Worm (Caenorhabditis elegans): ENCODE results near the gene kel-3.
A peak's percentile ranks its signal among the peaks of the same experiment; 100 is the strongest.

Gene kel-3

DNA sequence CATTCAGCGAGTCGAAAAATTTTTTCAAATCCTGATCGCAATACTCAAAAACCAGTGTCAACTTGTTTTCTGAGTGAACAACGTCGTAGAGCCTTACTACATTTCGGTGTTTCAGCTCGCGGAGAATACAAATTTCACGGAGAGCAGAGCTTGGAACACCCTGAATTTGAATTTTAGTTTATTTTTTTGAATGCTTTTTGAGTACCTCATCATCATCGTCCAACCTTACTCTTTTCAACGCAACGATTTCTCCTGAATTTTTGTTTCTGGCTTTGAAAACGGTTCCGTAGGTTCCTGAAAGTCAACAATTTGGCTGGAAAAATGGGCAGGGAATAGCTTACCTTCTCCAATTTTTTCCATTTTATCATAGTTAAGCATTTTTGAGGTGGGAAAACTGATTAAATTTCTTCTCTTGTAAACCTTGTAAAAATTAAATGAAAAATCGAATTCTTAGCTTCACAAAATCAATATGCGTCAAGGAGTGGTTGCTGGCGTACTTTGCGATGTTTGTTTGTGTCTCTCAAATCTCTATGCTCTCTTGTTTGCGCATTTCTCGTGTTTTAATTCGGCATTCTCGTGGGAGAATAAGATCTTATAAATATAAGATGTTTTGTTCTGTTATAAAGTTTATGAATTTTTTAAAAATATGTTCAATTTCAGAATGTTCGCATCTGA is 1.4 kb downstream of the kel-3 start, which contains the start of gene cdk-5 (continued):
- TF ChIP-seq nfya-1 (tag; optimal IDR thresholded peaks at IDR 0.05) (peak; percentile 88), sdc-2 (tag; optimal IDR thresholded peaks at IDR 0.05) (no peak), syd-9 (tag; optimal IDR thresholded peaks at IDR 0.05) (no peak), unc-42 (tag; optimal IDR thresholded peaks at IDR 0.05) (peak; percentile 75), odd-2 (tag; optimal IDR thresholded peaks at IDR 0.05) (no peak), ceh-34 (tag; optimal IDR thresholded peaks at IDR 0.05) (no peak), fkh-10 (GFP tag; optimal IDR thresholded peaks at IDR 0.05) (no peak), ceh-31 (tag; optimal IDR thresholded peaks at IDR 0.05) (peak; percentile 29), ceh-18 (tag; optimal IDR thresholded peaks at IDR 0.05) (no peak), unc-55 (GFP tag; optimal IDR thresholded peaks at IDR 0.05) (peak; percentile 29), ceh-19 (GFP tag; optimal IDR thresholded peaks at IDR 0.05) (no peak), ref-2 (tag; optimal IDR thresholded peaks at IDR 0.05) (no peak), ceh-14 (tag; optimal IDR thresholded peaks at IDR 0.05) (no peak), ztf-16 (tag; optimal IDR thresholded peaks at IDR 0.05) (no peak), ceh-30 (tag; optimal IDR thresholded peaks at IDR 0.05) (peak; percentile 60), ceh-2 (tag; optimal IDR thresholded peaks at IDR 0.05) (no peak), K02D7.2 (tag; optimal IDR thresholded peaks at IDR 0.05) (no peak), ceh-48 (tag; optimal IDR thresholded peaks at IDR 0.05) (peak; percentile 69), pha-4 (tag; optimal IDR thresholded peaks at IDR 0.05) (no peak), ets-4 (tag; optimal IDR thresholded peaks at IDR 0.05) (no peak)

DNA sequence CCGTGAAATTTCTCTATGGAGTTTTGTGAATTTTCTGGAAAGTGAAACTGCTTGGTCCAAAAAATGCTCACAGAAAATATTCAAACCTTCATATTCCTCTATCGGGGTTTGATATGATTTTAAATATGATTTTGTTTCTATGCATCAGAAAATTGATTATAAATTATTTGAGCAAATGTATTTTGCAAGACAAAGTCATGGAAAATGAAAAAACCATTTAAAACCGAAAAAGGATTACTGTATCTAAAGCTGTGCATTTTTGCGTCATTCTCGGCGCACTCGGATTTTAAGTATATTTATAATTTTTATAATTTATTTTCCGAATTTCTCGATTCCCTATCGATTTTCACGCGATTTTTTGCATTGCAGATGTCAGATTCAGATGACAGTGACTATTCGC is 6.9 kb downstream of the kel-3 start, which contains the start of gene pssy-2:
pssy-2 (plus strand) TSS at position 301 of the 400 bp plus-strand sequence.
- TF ChIP-seq zip-5 (tag; optimal IDR thresholded peaks at IDR 0.05) (no peak), ceh-24 (tag; optimal IDR thresholded peaks at IDR 0.05) (no peak), Y22D7AL.16 (tag; optimal IDR thresholded peaks at IDR 0.05) (no peak), elt-4 (tag; optimal IDR thresholded peaks at IDR 0.05) (no peak), ceh-18 (tag; optimal IDR thresholded peaks at IDR 0.05) (no peak), ceh-19 (GFP tag; optimal IDR thresholded peaks at IDR 0.05) (no peak), eyg-1 (tag; optimal IDR thresholded peaks at IDR 0.05) (no peak), ceh-34 (tag; optimal IDR thresholded peaks at IDR 0.05) (no peak), ceh-22 (tag; optimal IDR thresholded peaks at IDR 0.05) (no peak), lim-6 (tag; optimal IDR thresholded peaks at IDR 0.05) (no peak), tbx-7 (tag; optimal IDR thresholded peaks at IDR 0.05) (no peak), syd-9 (tag; optimal IDR thresholded peaks at IDR 0.05) (no peak)

DNA sequence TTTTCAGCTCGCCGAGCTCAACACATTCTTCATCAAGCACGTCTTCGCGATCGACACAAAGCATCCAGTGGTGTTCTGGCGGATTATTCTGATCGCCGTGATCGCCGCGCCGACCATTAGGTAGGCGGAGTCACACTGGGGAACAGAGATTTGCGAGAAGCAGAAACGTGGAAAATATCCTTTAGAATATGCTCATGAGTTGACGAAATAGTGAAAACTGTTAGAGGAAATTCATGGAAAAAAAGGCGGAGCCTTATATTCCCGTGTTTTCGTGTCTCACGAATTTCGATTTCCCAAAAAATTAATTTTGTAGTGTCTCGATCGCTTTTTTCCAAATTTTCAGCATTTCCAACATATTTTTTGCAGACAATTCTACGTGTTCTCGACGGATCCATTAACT is 9.9 kb downstream of the kel-3 start:
- TF ChIP-seq dve-1 (tag; optimal IDR thresholded peaks at IDR 0.05) (no peak), ref-2 (tag; optimal IDR thresholded peaks at IDR 0.05) (peak; percentile 47), tbx-7 (tag; optimal IDR thresholded peaks at IDR 0.05) (peak; percentile 85), fax-1 (tag; optimal IDR thresholded peaks at IDR 0.05) (peak; percentile 57), ets-4 (tag; optimal IDR thresholded peaks at IDR 0.05) (peak; percentile 32), syd-9 (tag; optimal IDR thresholded peaks at IDR 0.05) (no peak), ceh-14 (tag; optimal IDR thresholded peaks at IDR 0.05) (peak; percentile 29), fkh-6 (tag; optimal IDR thresholded peaks at IDR 0.05) (peak; percentile 49), elt-2 (tag; optimal IDR thresholded peaks at IDR 0.05) (peak; percentile 59), ztf-16 (tag; optimal IDR thresholded peaks at IDR 0.05) (no peak), ceh-2 (tag; optimal IDR thresholded peaks at IDR 0.05) (peak; percentile 71), hlh-8 (tag; optimal IDR thresholded peaks at IDR 0.05) (peak; percentile 44), rnt-1 (tag; optimal IDR thresholded peaks at IDR 0.05) (peak; percentile 43), ceh-31 (tag; optimal IDR thresholded peaks at IDR 0.05) (peak; percentile 84), C08G9.2 (tag; optimal IDR thresholded peaks at IDR 0.05) (peak; percentile 79), tbx-2 (tag; optimal IDR thresholded peaks at IDR 0.05) (peak; percentile 81), zip-5 (tag; optimal IDR thresholded peaks at IDR 0.05) (peak; percentile 78), ceh-6 (GFP tag; optimal IDR thresholded peaks at IDR 0.05) (peak; percentile 13), pax-1 (tag; optimal IDR thresholded peaks at IDR 0.05) (no peak), ahr-1 (tag; optimal IDR thresholded peaks at IDR 0.05) (peak; percentile 28)

All from whole organism, late embryonic.